Worm (Caenorhabditis elegans) whole organism, early embryonic: ENCODE measurements around the gene ptr-20.

Experiments used
- B0310.2 ChIP-seq: sonication (generic microtip); optimal IDR thresholded peaks from 2 replicates; lab custom pipeline; 2016; ENCODE audit warnings: mild to moderate bottlenecking, missing genetic modification characterization, missing compliant biosample characterization
- F13C5.2 ChIP-seq: sonication (generic microtip); optimal IDR thresholded peaks from 2 replicates; lab custom pipeline; 2017; ENCODE audit warnings: mild to moderate bottlenecking, missing genetic modification characterization, inconsistent platforms, missing compliant biosample characterization
- aly-1 ChIP-seq: sonication (generic microtip); optimal IDR thresholded peaks from 2 replicates; lab custom pipeline; 2016; ENCODE audit warnings: missing genetic modification characterization, missing compliant biosample characterization
- ama-1 ChIP-seq: fragments of 150-350 bp; optimal IDR thresholded peaks from 2 replicates; lab custom pipeline; 2014
- ceh-13 ChIP-seq: fragments of 200-800 bp; sonication (Bioruptor generic); optimal IDR thresholded peaks from 2 replicates; lab custom pipeline; 2018; ENCODE audit warnings: mild to moderate bottlenecking, missing genetic modification characterization, missing compliant biosample characterization
- ceh-36 ChIP-seq: sonication (generic microtip); optimal IDR thresholded peaks from 2 replicates; lab custom pipeline; 2016; ENCODE audit warnings: missing genetic modification characterization, inconsistent platforms, missing compliant biosample characterization
- ets-7 ChIP-seq: sonication (generic microtip); optimal IDR thresholded peaks from 2 replicates; lab custom pipeline; 2016; ENCODE audit warnings: missing genotype, missing genetic modification characterization, missing compliant biosample characterization
- flt-1 ChIP-seq: fragments of 200-800 bp; sonication (Bioruptor generic); IDR thresholded peaks from 2 replicates; pipeline ENCODE4 v1.3.6; 2022; ENCODE audit warnings: missing genetic modification characterization, missing compliant biosample characterization
- hmbx-1 ChIP-seq: sonication (generic microtip); optimal IDR thresholded peaks from 2 replicates; lab custom pipeline; 2016; ENCODE audit warnings: mild to moderate bottlenecking, missing genetic modification characterization, missing compliant biosample characterization
- hmg-4 ChIP-seq: fragments of 200-800 bp; sonication (Bioruptor generic); optimal IDR thresholded peaks from 2 replicates; lab custom pipeline; 2018; ENCODE audit warnings: mild to moderate bottlenecking, missing genetic modification characterization, missing compliant biosample characterization
- hnd-1 ChIP-seq: sonication (generic microtip); optimal IDR thresholded peaks from 2 replicates; lab custom pipeline; 2016; ENCODE audit warnings: missing genetic modification characterization, missing compliant biosample characterization
- pes-1 ChIP-seq: fragments of 200-800 bp; sonication (Bioruptor generic); IDR thresholded peaks from 2 replicates; pipeline ENCODE4 v1.3.6; 2022; ENCODE audit warnings: missing genetic modification reagents, missing genetic modification characterization, missing compliant biosample characterization
- scrt-1 ChIP-seq: fragments of 200-800 bp; sonication (Bioruptor generic); IDR thresholded peaks from 2 replicates; pipeline ENCODE4 v1.3.6; 2022; ENCODE audit warnings: missing genetic modification characterization, missing compliant biosample characterization
- sea-1 ChIP-seq: fragments of 200-800 bp; sonication (Bioruptor generic); conservative IDR thresholded peaks from 2 replicates; pipeline ENCODE4 v1.3.6; 2022; ENCODE audit warnings: missing genetic modification characterization, missing compliant biosample characterization
- tbx-11 ChIP-seq: fragments of 200-800 bp; sonication (Bioruptor generic); IDR thresholded peaks from 2 replicates; pipeline ENCODE4 v1.3.6; 2022; ENCODE audit warnings: missing genetic modification characterization, missing compliant biosample characterization
- tbx-37 ChIP-seq: fragments of 200-800 bp; sonication (Bioruptor generic); conservative IDR thresholded peaks from 2 replicates; pipeline ENCODE4 v1.3.6; 2022; ENCODE audit warnings: missing genetic modification reagents, missing genetic modification characterization, missing compliant biosample characterization
- tra-4 ChIP-seq: sonication (generic microtip); optimal IDR thresholded peaks from 2 replicates; lab custom pipeline; 2017; ENCODE audit warnings: missing genetic modification characterization, missing compliant biosample characterization

ptr-20 gene

ce11 chrII:15197500-15197899, 39.5 kb downstream of the ptr-20 start:
- TF ChIP-seq ets-7 (tag; lab: Kevin White, UChicago) (no peak), scrt-1 (GFP tag; lab: Robert Waterston, UW) (no peak), ama-1 (lab: Kevin White, UChicago) (no peak), hmbx-1 (tag; lab: Kevin White, UChicago) (no peak), hnd-1 (tag; lab: Kevin White, UChicago) (no peak), flt-1 (GFP tag; lab: Robert Waterston, UW) (no peak), ceh-13 (GFP tag; lab: Kevin White, UChicago) (no peak)

ce11 chrII:15203398-15204068, 45.6 kb downstream of the ptr-20 start:
- TF ChIP-seq pes-1 (GFP tag; lab: Robert Waterston, UW) (no peak), ets-7 (tag; lab: Kevin White, UChicago) (no peak), ceh-13 (GFP tag; lab: Kevin White, UChicago) (no peak), scrt-1 (GFP tag; lab: Robert Waterston, UW) (no peak), B0310.2 (no peak), flt-1 (GFP tag; lab: Robert Waterston, UW) (no peak), ceh-36 (tag; lab: Kevin White, UChicago) (no peak), hmbx-1 (tag; lab: Kevin White, UChicago) (no peak), F13C5.2 (no peak), tra-4 (tag; lab: Kevin White, UChicago) (no peak), tbx-11 (GFP tag; lab: Robert Waterston, UW) (no peak), hnd-1 (tag; lab: Kevin White, UChicago) (no peak), aly-1 (tag; lab: Kevin White, UChicago) (no peak), tbx-37 (GFP tag; lab: Robert Waterston, UW) (no peak)

DNA sequence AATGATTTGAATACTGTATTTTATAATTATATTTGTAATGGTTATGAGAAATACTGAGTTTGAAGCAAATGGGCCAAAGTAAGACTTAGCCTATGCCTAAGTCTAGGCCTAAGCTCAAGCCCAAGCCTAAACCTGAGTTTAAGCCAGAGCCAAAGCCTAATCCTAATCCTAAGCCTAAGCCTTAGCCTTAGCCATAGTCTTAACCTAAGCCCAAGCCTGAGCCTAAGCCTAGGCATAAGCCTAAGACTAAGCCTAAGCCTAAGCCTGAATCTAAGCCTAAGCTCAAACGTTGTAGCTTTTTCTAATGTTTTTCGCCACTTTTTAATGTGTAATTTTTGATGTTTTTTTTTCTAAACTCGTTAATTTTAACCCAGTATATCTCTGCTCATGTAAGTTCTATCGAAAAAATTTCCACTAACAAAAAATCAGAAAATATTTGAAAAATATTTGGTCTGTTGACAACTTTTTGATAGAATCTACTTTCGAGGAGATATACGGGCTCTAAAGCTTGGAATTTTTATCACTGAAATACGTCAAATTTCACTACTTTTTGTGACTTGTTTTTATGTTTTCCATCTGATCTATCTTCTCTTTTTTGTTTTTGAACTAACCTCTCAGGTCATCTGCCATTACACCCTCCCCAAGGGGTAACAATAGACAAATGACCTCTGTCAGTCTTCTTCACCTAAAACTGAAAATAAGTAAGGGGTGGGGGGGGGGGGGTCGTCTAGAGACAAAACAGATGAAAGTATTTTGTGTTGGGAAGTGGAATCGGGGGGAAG, 46.3 kb downstream of the ptr-20 start:
- TF ChIP-seq ceh-36 (tag; lab: Kevin White, UChicago), result peak; percentile 61
- no peak for TF ChIP-seq hmg-4 (GFP tag; lab: Kevin White, UChicago)

DNA sequence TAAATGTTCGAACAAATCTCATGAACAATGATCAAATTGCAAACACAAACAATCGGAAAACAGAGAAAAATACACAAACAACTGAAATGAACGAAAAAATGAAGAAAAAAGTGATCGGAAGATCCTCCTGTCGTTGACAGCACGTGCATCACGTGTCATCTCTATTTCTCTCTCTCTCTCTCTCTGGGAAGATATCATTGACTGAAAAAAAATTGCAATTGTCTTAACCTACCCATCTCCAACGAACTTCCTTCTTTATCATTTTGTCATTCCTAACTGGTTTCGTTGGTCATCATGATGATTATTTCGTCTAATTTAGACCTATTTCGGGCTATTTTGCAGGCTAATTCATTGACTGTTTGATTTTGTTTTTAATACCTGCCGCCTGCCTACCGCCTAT, 47.4 kb downstream of the ptr-20 start:
- TF ChIP-seq hmbx-1 (tag; lab: Kevin White, UChicago) (no peak), tbx-11 (GFP tag; lab: Robert Waterston, UW) (no peak), scrt-1 (GFP tag; lab: Robert Waterston, UW) (no peak), B0310.2 (no peak), hnd-1 (tag; lab: Kevin White, UChicago) (no peak), tbx-37 (GFP tag; lab: Robert Waterston, UW) (no peak), hmg-4 (GFP tag; lab: Kevin White, UChicago) (no peak), aly-1 (tag; lab: Kevin White, UChicago) (no peak), flt-1 (GFP tag; lab: Robert Waterston, UW) (no peak), ama-1 (lab: Kevin White, UChicago) (no peak), ceh-36 (tag; lab: Kevin White, UChicago) (no peak), tra-4 (tag; lab: Kevin White, UChicago) (no peak), ceh-13 (GFP tag; lab: Kevin White, UChicago) (no peak), pes-1 (GFP tag; lab: Robert Waterston, UW) (no peak), ets-7 (tag; lab: Kevin White, UChicago) (no peak)

DNA sequence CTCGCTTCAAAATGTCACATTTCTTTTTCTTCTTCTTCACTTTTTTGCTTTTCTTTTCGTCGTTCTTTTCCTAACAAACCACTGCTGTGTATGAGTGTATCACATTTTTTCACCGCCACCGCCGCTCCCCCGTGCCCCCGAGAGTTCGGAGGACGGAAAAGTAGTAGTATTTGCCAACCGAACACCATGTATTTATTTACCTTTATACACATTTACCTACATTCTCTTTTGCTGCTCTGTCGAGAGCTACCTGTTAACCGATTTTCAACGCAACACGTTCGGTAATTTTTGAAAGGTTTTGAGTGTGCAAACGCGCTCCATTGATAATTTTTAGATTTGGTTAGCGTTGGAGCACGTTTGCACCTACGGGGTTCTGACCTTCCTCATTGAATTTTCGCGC, 48.3 kb downstream of the ptr-20 start:
- TF ChIP-seq tbx-37 (GFP tag; lab: Robert Waterston, UW) (no peak), ceh-13 (GFP tag; lab: Kevin White, UChicago) (no peak), tra-4 (tag; lab: Kevin White, UChicago) (no peak), flt-1 (GFP tag; lab: Robert Waterston, UW) (no peak), hmg-4 (GFP tag; lab: Kevin White, UChicago) (no peak), ets-7 (tag; lab: Kevin White, UChicago) (no peak), ama-1 (lab: Kevin White, UChicago) (no peak), B0310.2 (no peak), ceh-36 (tag; lab: Kevin White, UChicago) (no peak), tbx-11 (GFP tag; lab: Robert Waterston, UW) (no peak), hmbx-1 (tag; lab: Kevin White, UChicago) (no peak), sea-1 (GFP tag; lab: Robert Waterston, UW) (no peak), pes-1 (GFP tag; lab: Robert Waterston, UW) (no peak), aly-1 (tag; lab: Kevin White, UChicago) (no peak), scrt-1 (GFP tag; lab: Robert Waterston, UW) (no peak), hnd-1 (tag; lab: Kevin White, UChicago) (no peak), F13C5.2 (no peak)

DNA sequence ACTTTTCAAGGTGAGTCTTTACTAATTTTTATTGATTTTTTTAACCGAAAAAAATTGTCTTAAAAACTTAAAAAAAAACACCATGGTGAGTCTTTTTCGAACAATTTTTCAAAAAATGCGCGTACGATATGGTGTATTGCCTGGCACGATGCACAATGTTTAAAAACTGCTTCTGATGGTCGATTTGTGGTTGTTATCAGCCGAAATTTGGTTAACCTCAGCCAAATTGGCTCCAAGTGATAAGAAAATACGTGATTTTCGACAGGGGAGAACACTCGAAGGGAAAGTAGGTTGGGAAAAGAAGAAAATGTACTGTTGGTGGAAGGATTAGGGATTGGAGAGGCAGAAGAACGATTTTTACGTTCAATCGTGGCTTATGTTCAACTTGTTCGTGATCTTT, 49.6 kb downstream of the ptr-20 start:
- TF ChIP-seq B0310.2 (no peak), hmg-4 (GFP tag; lab: Kevin White, UChicago) (no peak), hmbx-1 (tag; lab: Kevin White, UChicago) (no peak), aly-1 (tag; lab: Kevin White, UChicago) (no peak), ets-7 (tag; lab: Kevin White, UChicago) (no peak), tbx-11 (GFP tag; lab: Robert Waterston, UW) (no peak), pes-1 (GFP tag; lab: Robert Waterston, UW) (no peak), tra-4 (tag; lab: Kevin White, UChicago) (no peak)

- TF ChIP-seq flt-1 (GFP tag; lab: Robert Waterston, UW) (no peak), tbx-37 (GFP tag; lab: Robert Waterston, UW) (no peak), B0310.2 (no peak), pes-1 (GFP tag; lab: Robert Waterston, UW) (no peak), ama-1 (lab: Kevin White, UChicago) (no peak)
Measured at ce11 chrII:15208151-15208550, 50.2 kb downstream of the ptr-20 start.
